Worm (Caenorhabditis elegans) whole organism, young adult: ENCODE data around the gene R02F2.7.

Experiments used
- C17E4.6 ChIP-seq: fragments of 200-800 bp; sonication (Bioruptor generic); IDR thresholded peaks from 2 replicates; pipeline ENCODE4 v1.3.6; 2022; ENCODE audit warnings: missing genetic modification reagents, missing genetic modification characterization, missing compliant biosample characterization
- F33H1.4 ChIP-seq: fragments of 200-800 bp; sonication (Bioruptor generic); IDR thresholded peaks from 2 replicates; pipeline ENCODE4 v1.3.6; 2022; ENCODE audit warnings: missing genetic modification reagents, missing genetic modification characterization, missing compliant biosample characterization
- F55B11.4 ChIP-seq: sonication (generic microtip); optimal IDR thresholded peaks from 2 replicates; lab custom pipeline; 2016; ENCODE audit warnings: missing compliant biosample characterization, missing genetic modification characterization, borderline replicate concordance; ENCODE audit not compliant: insufficient read depth
- F57A8.1 ChIP-seq: fragments of 200-800 bp; sonication (Bioruptor generic); optimal IDR thresholded peaks from 2 replicates; lab custom pipeline; 2018; ENCODE audit warnings: mild to moderate bottlenecking, missing genetic modification characterization, moderate library complexity, missing compliant biosample characterization
- K12H6.12 ChIP-seq: fragments of 200-800 bp; sonication (Bioruptor generic); optimal IDR thresholded peaks from 2 replicates; lab custom pipeline; 2018; ENCODE audit warnings: mild to moderate bottlenecking, missing genetic modification characterization, missing compliant biosample characterization
- T07F8.4 ChIP-seq: sonication (generic microtip); optimal IDR thresholded peaks from 2 replicates; lab custom pipeline; 2016; ENCODE audit warnings: mild to moderate bottlenecking, missing genetic modification characterization, moderate library complexity, missing compliant biosample characterization
- Y53F4B.3 ChIP-seq: fragments of 200-800 bp; sonication (Bioruptor generic); IDR thresholded peaks from 2 replicates; pipeline ENCODE4 v1.3.6; 2022; ENCODE audit warnings: missing genetic modification reagents, missing genetic modification characterization, missing compliant biosample characterization
- Y53G8AR.9 ChIP-seq: fragments of 200-800 bp; sonication (Bioruptor generic); conservative IDR thresholded peaks from 2 replicates; pipeline ENCODE4 v1.3.6; 2022; ENCODE audit warnings: missing genetic modification reagents, missing genetic modification characterization, missing compliant biosample characterization
- Y79H2A.3 ChIP-seq: fragments of 200-800 bp; sonication (Bioruptor generic); conservative IDR thresholded peaks from 2 replicates; pipeline ENCODE4 v1.3.6; 2022; ENCODE audit warnings: missing genetic modification reagents, missing genetic modification characterization, missing compliant biosample characterization
- athp-1 ChIP-seq: sonication (generic microtip); optimal IDR thresholded peaks from 2 replicates; lab custom pipeline; 2017; ENCODE audit warnings: mild to moderate bottlenecking, missing genetic modification characterization, missing compliant biosample characterization
- attf-5 ChIP-seq: fragments of 200-800 bp; sonication (Bioruptor generic); optimal IDR thresholded peaks from 2 replicates; lab custom pipeline; 2018; ENCODE audit warnings: mild to moderate bottlenecking, missing genetic modification characterization, missing compliant biosample characterization
- cebp-1 ChIP-seq, 2 experiments: fragments of 200-800 bp in 1 of 2; sonication (Bioruptor generic) in 1 of 2; sonication (generic microtip) in 1 of 2; IDR thresholded peaks in 1 of 2; optimal IDR thresholded peaks in 1 of 2; 2 replicates each; pipeline versions ENCODE4 v1.3.6 to Lab custom; 2017 to 2022; ENCODE audit warnings: missing compliant biosample characterization in 2 of 2, missing genetic modification characterization in 2 of 2, mild to moderate bottlenecking in 1 of 2, missing genetic modification reagents in 1 of 2, moderate library complexity in 1 of 2
- ceh-27 ChIP-seq: fragments of 200-800 bp; sonication (Bioruptor generic); optimal IDR thresholded peaks from 2 replicates; lab custom pipeline; 2018; ENCODE audit warnings: mild to moderate bottlenecking, missing genetic modification characterization, moderate library complexity, missing compliant biosample characterization
- chd-7 ChIP-seq: sonication (generic microtip); optimal IDR thresholded peaks from 2 replicates; lab custom pipeline; 2016; ENCODE audit warnings: mild to moderate bottlenecking, missing genetic modification characterization, moderate library complexity, missing compliant biosample characterization
- egrh-3 ChIP-seq: fragments of 200-800 bp; sonication (Bioruptor generic); IDR thresholded peaks from 2 replicates; pipeline ENCODE4 v1.3.6; 2022; ENCODE audit warnings: missing genetic modification reagents, missing genetic modification characterization, missing compliant biosample characterization
- him-1 ChIP-seq: sonication (generic microtip); optimal IDR thresholded peaks from 2 replicates; lab custom pipeline; 2016; ENCODE audit warnings: missing genotype, missing genetic modification reagents, missing genetic modification characterization, missing compliant biosample characterization
- hrde-1 ChIP-seq: sonication (generic microtip); optimal IDR thresholded peaks from 2 replicates; lab custom pipeline; 2016; ENCODE audit warnings: missing genetic modification characterization, mild to moderate bottlenecking, missing compliant biosample characterization, moderate library complexity, missing genotype, missing genetic modification reagents, borderline replicate concordance
- lin-35 ChIP-seq, 3 experiments: fragments of 150-350 bp in 2 of 3; sonication (generic microtip) in 1 of 3; optimal IDR thresholded peaks; 2 replicates each; lab custom pipeline; 2014 to 2018; ENCODE audit warnings: missing biosample characterization in 3 of 3, missing genetic modification characterization in 3 of 3, missing genetic modification reagents in 3 of 3
- lin-40 ChIP-seq: sonication (generic microtip); optimal IDR thresholded peaks from 2 replicates; lab custom pipeline; 2016; ENCODE audit warnings: missing genetic modification characterization, mild to moderate bottlenecking, missing compliant biosample characterization, missing genotype, missing genetic modification reagents
- madf-3 ChIP-seq: fragments of 200-800 bp; sonication (Bioruptor generic); IDR thresholded peaks from 2 replicates; pipeline ENCODE4 v1.3.6; 2022; ENCODE audit warnings: missing genetic modification reagents, missing genetic modification characterization, missing compliant biosample characterization
- madf-6 ChIP-seq: fragments of 200-800 bp; sonication (Bioruptor generic); IDR thresholded peaks from 2 replicates; pipeline ENCODE4 v1.3.6; 2022; ENCODE audit warnings: missing genetic modification reagents, missing genetic modification characterization, missing compliant biosample characterization
- madf-8 ChIP-seq: fragments of 200-800 bp; sonication (Bioruptor generic); conservative IDR thresholded peaks from 2 replicates; pipeline ENCODE4 v1.3.6; 2022; ENCODE audit warnings: missing genetic modification reagents, missing genetic modification characterization, missing compliant biosample characterization
- mcd-1 ChIP-seq: fragments of 200-800 bp; sonication (Bioruptor generic); IDR thresholded peaks from 2 replicates; pipeline ENCODE4 v1.3.6; 2022; ENCODE audit warnings: missing genetic modification reagents, missing genetic modification characterization, missing compliant biosample characterization
- mel-28 ChIP-seq: sonication (generic microtip); optimal IDR thresholded peaks from 2 replicates; lab custom pipeline; 2016; ENCODE audit warnings: borderline replicate concordance, mild to moderate bottlenecking, missing genetic modification characterization, missing compliant biosample characterization
- nfya-2 ChIP-seq: fragments of 200-800 bp; sonication (Bioruptor generic); IDR thresholded peaks from 2 replicates; pipeline ENCODE4 v1.3.6; 2022; ENCODE audit warnings: missing genetic modification reagents, missing genetic modification characterization, missing compliant biosample characterization
- nhr-120 ChIP-seq: fragments of 200-800 bp; sonication (Bioruptor generic); IDR thresholded peaks from 2 replicates; pipeline ENCODE4 v1.3.6; 2022; ENCODE audit warnings: missing genetic modification characterization, missing compliant biosample characterization
- nhr-27 ChIP-seq: fragments of 200-800 bp; sonication (Bioruptor generic); optimal IDR thresholded peaks from 2 replicates; lab custom pipeline; 2018; ENCODE audit warnings: mild to moderate bottlenecking, missing genetic modification characterization, moderate library complexity, missing compliant biosample characterization
- nhr-80 ChIP-seq: sonication (generic microtip); optimal IDR thresholded peaks from 2 replicates; lab custom pipeline; 2016; ENCODE audit warnings: missing genetic modification characterization, missing compliant biosample characterization
- snpc-1.1 ChIP-seq: sonication (generic microtip); optimal IDR thresholded peaks from 2 replicates; lab custom pipeline; 2017; ENCODE audit warnings: missing genetic modification characterization, mild to moderate bottlenecking, missing compliant biosample characterization, antibody characterized with exemption, moderate library complexity, missing genotype, missing genetic modification reagents; ENCODE audit not compliant: insufficient read depth
- somi-1 ChIP-seq: fragments of 200-800 bp; sonication (Bioruptor generic); optimal IDR thresholded peaks from 2 replicates; lab custom pipeline; 2018; ENCODE audit warnings: mild to moderate bottlenecking, missing genetic modification characterization, missing compliant biosample characterization
- unc-130 ChIP-seq: sonication (generic microtip); optimal IDR thresholded peaks from 2 replicates; lab custom pipeline; 2016; ENCODE audit warnings: missing genetic modification reagents, missing genetic modification characterization, missing compliant biosample characterization
- xnd-1 ChIP-seq: sonication (generic microtip); optimal IDR thresholded peaks from 2 replicates; lab custom pipeline; 2016; ENCODE audit warnings: missing genotype, missing genetic modification reagents, missing genetic modification characterization, missing compliant biosample characterization
- zfh-2 ChIP-seq: fragments of 200-800 bp; sonication (Bioruptor generic); conservative IDR thresholded peaks from 2 replicates; pipeline ENCODE4 v1.3.6; 2022; ENCODE audit warnings: missing genetic modification reagents, missing genetic modification characterization, missing compliant biosample characterization
- ztf-25 ChIP-seq: fragments of 200-800 bp; sonication (Bioruptor generic); IDR thresholded peaks from 2 replicates; pipeline ENCODE4 v1.3.6; 2022; ENCODE audit warnings: missing genetic modification reagents, missing genetic modification characterization, missing compliant biosample characterization

Gene R02F2.7

DNA sequence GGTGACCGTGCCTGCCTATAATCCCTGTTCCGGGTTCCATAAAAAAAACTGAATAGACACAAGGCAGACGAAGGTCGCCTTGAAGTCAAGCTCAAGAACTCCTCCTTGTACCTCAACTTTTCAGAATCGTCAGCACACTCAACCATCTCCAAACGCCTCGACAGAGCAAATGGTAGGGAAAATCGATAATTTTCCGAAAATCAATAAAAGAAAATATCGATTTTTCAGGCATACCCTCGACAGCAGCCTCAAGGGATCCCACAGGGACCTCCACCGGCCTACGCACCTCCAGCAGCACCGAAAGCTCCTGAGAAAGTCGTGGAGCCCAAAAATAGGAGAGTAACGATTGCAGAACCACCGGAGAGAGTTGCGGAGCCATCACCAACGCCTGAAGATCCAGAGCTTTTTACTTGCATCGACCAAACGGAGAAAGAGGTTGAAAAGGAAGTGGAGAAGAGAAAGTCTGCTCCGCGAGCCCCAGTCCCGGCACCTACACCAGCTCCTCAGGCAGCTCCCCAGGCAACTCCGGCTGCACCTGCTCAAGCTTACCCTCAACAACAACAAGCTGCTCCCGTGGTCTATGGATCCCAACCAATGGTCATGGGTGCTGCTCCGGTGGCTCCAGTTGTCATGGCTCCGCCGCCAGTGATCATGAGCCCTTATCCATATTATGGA is 3.9 kb downstream of the R02F2.7 start:
- no peak for TF ChIP-seq Y79H2A.3 (GFP tag; lab: Robert Waterston, UW)
- 0 out of 2 replicates have a peak, but pooled peaks have one; percentile 55 for TF ChIP-seq nhr-120 (GFP tag; lab: Robert Waterston, UW)
- no peak for TF ChIP-seq madf-3
- TF ChIP-seq attf-5 (GFP tag; lab: Kevin White, UChicago), result no peak
- TF ChIP-seq Y53F4B.3, result no peak
- TF ChIP-seq hrde-1 (tag; lab: Kevin White, UChicago), result peak; percentile 18
- TF ChIP-seq egrh-3, result peak; percentile 71; the same call in 1 of the 2 replicates
- peak; percentile 86 for TF ChIP-seq zfh-2
- TF ChIP-seq F55B11.4 (tag; lab: Kevin White, UChicago), result no peak
- no peak for TF ChIP-seq unc-130 (GFP tag; lab: Kevin White, UChicago)
- no peak for TF ChIP-seq F33H1.4
- TF ChIP-seq athp-1 (tag; lab: Kevin White, UChicago), result no peak
- no peak for TF ChIP-seq lin-40 (tag; lab: Kevin White, UChicago)
- TF ChIP-seq F57A8.1, result no peak
- TF ChIP-seq mcd-1 (GFP tag; lab: Robert Waterston, UW), result 0 out of 2 replicates have a peak, but pooled peaks have one; percentile 13
- TF ChIP-seq cebp-1 (GFP tag; IDR thresholded peaks at IDR 0.05; lab: Robert Waterston, UW), result no peak
- TF ChIP-seq cebp-1 (tag; optimal IDR thresholded peaks at IDR 0.05; lab: Kevin White, UChicago), result no peak
- no peak for TF ChIP-seq nfya-2 (GFP tag; lab: Robert Waterston, UW)
- TF ChIP-seq K12H6.12 (tag; lab: Kevin White, UChicago), result no peak
- no peak for TF ChIP-seq mel-28 (tag; lab: Kevin White, UChicago)
- TF ChIP-seq Y53G8AR.9 (GFP tag; lab: Robert Waterston, UW), result 0 out of 2 replicates have a peak, but pooled peaks have one; percentile 26
- no peak for TF ChIP-seq ztf-25 (GFP tag; lab: Robert Waterston, UW)

DNA sequence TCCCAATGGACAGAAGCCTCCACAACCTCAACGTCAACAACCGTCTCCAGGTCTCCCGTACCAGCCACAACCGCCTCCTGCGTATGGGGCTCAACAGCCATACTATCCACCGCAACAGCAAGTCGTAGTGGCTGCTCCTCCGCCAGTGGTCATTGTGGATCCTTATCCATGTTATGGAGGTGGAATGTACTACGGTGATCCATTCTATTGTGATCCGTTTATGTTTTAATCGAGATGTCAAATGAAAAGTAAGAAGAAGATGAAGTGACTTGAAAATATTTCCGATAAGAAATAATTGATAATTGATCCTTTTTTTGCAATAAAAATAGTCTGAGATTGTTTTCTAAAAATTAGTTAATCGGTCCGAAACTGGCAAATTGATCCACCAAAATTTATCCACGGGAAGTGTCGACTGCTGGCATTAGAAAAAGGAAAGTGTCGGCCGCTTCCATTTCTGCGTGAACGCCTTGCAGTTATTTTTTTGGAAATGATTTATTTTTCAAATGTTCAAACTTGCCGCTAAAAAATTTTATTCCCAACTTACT is 4.7 kb downstream of the R02F2.7 start, which contains the start of the genes R02F2.6 and R02F2.5:
Gene R02F2.6 (minus strand): TSS at position 101 of the 545 bp plus-strand sequence.
Gene R02F2.5 (plus strand): TSS at position 495 of the 545 bp plus-strand sequence.
- TF ChIP-seq T07F8.4 (tag; lab: Kevin White, UChicago), result no peak
- no peak for TF ChIP-seq nhr-27
- TF ChIP-seq lin-40 (tag; lab: Kevin White, UChicago), result no peak
- TF ChIP-seq nhr-80 (tag; lab: Kevin White, UChicago), result no peak
- no peak for TF ChIP-seq madf-8 (GFP tag; lab: Robert Waterston, UW)
- TF ChIP-seq madf-6 (GFP tag; lab: Robert Waterston, UW), result no peak
- no peak for TF ChIP-seq lin-35 (GFP tag; optimal IDR thresholded peaks at IDR 0.05; lab: Kevin White, UChicago)
- TF ChIP-seq ceh-27 (GFP tag; lab: Kevin White, UChicago), result no peak
- TF ChIP-seq attf-5 (GFP tag; lab: Kevin White, UChicago), result no peak
- TF ChIP-seq zfh-2, result 0 out of 2 replicates have a peak, but pooled peaks have one; percentile 2
- TF ChIP-seq snpc-1.1 (tag; lab: Kevin White, UChicago), result peak; percentile 15
- no peak for TF ChIP-seq K12H6.12 (tag; lab: Kevin White, UChicago)
- no peak for TF ChIP-seq chd-7 (tag; lab: Kevin White, UChicago)

DNA sequence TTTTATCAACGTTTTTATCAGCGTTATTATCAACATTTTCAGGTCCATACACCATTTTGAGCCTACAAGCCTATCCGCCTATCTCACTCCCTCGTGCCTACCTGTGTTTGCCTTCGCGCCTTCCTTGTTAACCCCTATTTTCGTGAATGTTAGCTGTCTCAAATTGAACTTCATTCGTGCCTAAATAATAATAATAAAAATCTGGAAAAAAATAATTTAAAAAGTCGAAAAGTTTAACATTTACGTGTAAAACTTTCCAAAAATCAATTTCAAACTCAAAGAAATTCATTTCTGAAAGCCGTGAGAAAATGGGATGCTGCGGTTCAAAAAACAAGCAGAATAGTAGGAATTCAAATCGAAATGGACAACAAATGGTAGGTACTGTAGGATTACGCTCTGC is 5.6 kb downstream of the R02F2.7 start, which contains the start of gene R02F2.10:
Gene R02F2.10 (plus strand): TSS at position 301 of the 400 bp plus-strand sequence.
- TF ChIP-seq C17E4.6 (GFP tag; lab: Robert Waterston, UW) (no peak), somi-1 (GFP tag; lab: Kevin White, UChicago) (no peak), him-1 (tag; lab: Kevin White, UChicago) (no peak), xnd-1 (tag; lab: Kevin White, UChicago) (no peak), chd-7 (tag; lab: Kevin White, UChicago) (no peak), lin-40 (tag; lab: Kevin White, UChicago) (no peak)
